Fruit fly (Drosophila melanogaster) whole organism, prepupa: ENCODE measurements around the gene Gr21a.

Experiments
- Blimp-1 ChIP-seq: fragments of 200-800 bp; sonication (Bioruptor generic); optimal IDR thresholded peaks from 3 replicates; lab custom pipeline; 2017; ENCODE audit warnings: missing biosample characterization, missing genetic modification characterization, mild to moderate bottlenecking, moderate library complexity, missing genetic modification reagents
- CG10669 ChIP-seq: fragments of 200-800 bp; sonication (Bioruptor generic); optimal IDR thresholded peaks from 3 replicates; lab custom pipeline; 2018; ENCODE audit warnings: missing biosample characterization, mild to moderate bottlenecking, missing genetic modification characterization, moderate library complexity
- CG11294 ChIP-seq: fragments of 200-800 bp; sonication (Bioruptor generic); IDR thresholded peaks from 2 replicates; pipeline ENCODE4 v1.3.6; 2022; ENCODE audit warnings: missing biosample characterization, missing genetic modification characterization
- CG11762 ChIP-seq: fragments of 200-800 bp; sonication (Bioruptor generic); optimal IDR thresholded peaks from 3 replicates; lab custom pipeline; 2016; ENCODE audit warnings: missing biosample characterization, missing genetic modification characterization; ENCODE audit not compliant: insufficient read depth
- CG11902 ChIP-seq: fragments of 200-800 bp; sonication (Bioruptor generic); optimal IDR thresholded peaks from 3 replicates; lab custom pipeline; 2016; ENCODE audit warnings: missing biosample characterization, missing genetic modification characterization
- CG16779 ChIP-seq: fragments of 200-800 bp; sonication (Bioruptor generic); optimal IDR thresholded peaks from 3 replicates; lab custom pipeline; 2017; ENCODE audit warnings: missing biosample characterization, mild to moderate bottlenecking, missing genetic modification characterization
- CG31627 ChIP-seq: fragments of 200-800 bp; sonication (Bioruptor generic); optimal IDR thresholded peaks from 3 replicates; lab custom pipeline; 2016; ENCODE audit warnings: missing biosample characterization, missing genetic modification characterization
- CG6163 ChIP-seq: fragments of 200-800 bp; sonication (Bioruptor generic); IDR thresholded peaks from 3 replicates; pipeline ENCODE4 v1.3.6; 2022; ENCODE audit warnings: missing biosample characterization, missing genetic modification characterization
- CG7368 ChIP-seq: fragments of 200-800 bp; sonication (Bioruptor generic); optimal IDR thresholded peaks from 3 replicates; lab custom pipeline; 2016; ENCODE audit warnings: missing biosample characterization, missing genetic modification characterization
- CG8119 ChIP-seq: fragments of 200-800 bp; sonication (Bioruptor generic); IDR thresholded peaks from 3 replicates; pipeline ENCODE4 v1.3.6; 2022; ENCODE audit warnings: missing biosample characterization, missing genetic modification characterization
- CG8319 ChIP-seq: fragments of 200-800 bp; sonication (Bioruptor generic); optimal IDR thresholded peaks from 3 replicates; lab custom pipeline; 2016; ENCODE audit warnings: missing biosample characterization, missing genetic modification characterization
- Hr39 ChIP-seq: fragments of 200-800 bp; sonication (Bioruptor generic); optimal IDR thresholded peaks from 2 replicates; lab custom pipeline; 2016; ENCODE audit warnings: missing biosample characterization, missing genetic modification characterization
- vri ChIP-seq: fragments of 200-800 bp; sonication (Bioruptor generic); optimal IDR thresholded peaks from 3 replicates; lab custom pipeline; 2016; ENCODE audit warnings: missing biosample characterization, mild to moderate bottlenecking, missing genetic modification characterization

- TF ChIP-seq CG6163 (GFP tag; lab: Robert Waterston, UW): no peak
- no peak for TF ChIP-seq CG11762 (GFP tag; lab: Kevin White, UChicago)
- TF ChIP-seq Hr39: no peak
- no peak for TF ChIP-seq CG11294 (GFP tag; lab: Robert Waterston, UW)
- TF ChIP-seq CG8319 (GFP tag; lab: Kevin White, UChicago): no peak
- no peak for TF ChIP-seq CG10669 (GFP tag; lab: Kevin White, UChicago)
- no peak for TF ChIP-seq CG8119 (GFP tag; lab: Robert Waterston, UW)
- no peak for TF ChIP-seq CG11902 (GFP tag; lab: Kevin White, UChicago)
- TF ChIP-seq CG16779 (tag; lab: Kevin White, UChicago): no peak
- no peak for TF ChIP-seq Blimp-1
- TF ChIP-seq vri (GFP tag; lab: Kevin White, UChicago): no peak
- no peak for TF ChIP-seq CG31627 (GFP tag; lab: Kevin White, UChicago)
- no peak for TF ChIP-seq CG7368 (GFP tag; lab: Kevin White, UChicago)
These were observed 46.1 kb downstream of the Gr21a start for dm6 chr2L:826388-826787.
